Worm (Caenorhabditis elegans): ENCODE data around the gene F38B2.6.

F38B2.6 gene

ce11 chrX:11323225-11323624 is 42.2 kb upstream of the F38B2.6 start:
- TF ChIP-seq ztf-4 (tag; optimal IDR thresholded peaks at IDR 0.05) (no peak), fos-1 (tag; optimal IDR thresholded peaks at IDR 0.05) (peak; percentile 17)

- peak; percentile 43 for TF ChIP-seq fos-1 (tag; optimal IDR thresholded peaks at IDR 0.05)
- TF ChIP-seq egl-27 (tag; optimal IDR thresholded peaks at IDR 0.05), result no peak
Observed at ce11 chrX:11317939-11318338, 36.9 kb upstream of the F38B2.6 start, which contains the start of gene hizr-1. TSS of gene hizr-1 (plus strand) at chrX:11318278.

- TF ChIP-seq peb-1 (tag; optimal IDR thresholded peaks at IDR 0.05) (no peak), snpc-4 (tag; optimal IDR thresholded peaks at IDR 0.05) (no peak), zag-1 (tag; optimal IDR thresholded peaks at IDR 0.05) (no peak), lsy-2 (tag; optimal IDR thresholded peaks at IDR 0.05) (no peak), nhr-10 (tag; optimal IDR thresholded peaks at IDR 0.05) (no peak), mab-5 (tag; optimal IDR thresholded peaks at IDR 0.05) (no peak), ztf-1 (GFP tag; conservative IDR thresholded peaks at IDR 0.05) (no peak), elt-1 (tag; optimal IDR thresholded peaks at IDR 0.05) (no peak), crh-2 (tag; optimal IDR thresholded peaks at IDR 0.05) (no peak), nhr-21 (tag; optimal IDR thresholded peaks at IDR 0.05) (no peak), egl-27 (tag; optimal IDR thresholded peaks at IDR 0.05) (no peak), mbf-1 (tag; optimal IDR thresholded peaks at IDR 0.05) (no peak), sma-9 (GFP tag; optimal IDR thresholded peaks at IDR 0.05) (no peak), sma-9 (tag; optimal IDR thresholded peaks at IDR 0.05) (no peak), R02D3.7 (tag; optimal IDR thresholded peaks at IDR 0.05) (no peak), dmd-4 (tag; optimal IDR thresholded peaks at IDR 0.05) (no peak), ztf-11 (tag; optimal IDR thresholded peaks at IDR 0.05) (no peak), fos-1 (tag; optimal IDR thresholded peaks at IDR 0.05) (no peak), F13H6.1 (tag; optimal IDR thresholded peaks at IDR 0.05) (no peak)
Observed at ce11 chrX:11316750-11317149, 35.7 kb upstream of the F38B2.6 start, which contains the start of gene nlp-57. TSS of gene nlp-57 (plus strand) at chrX:11317050.

ce11 chrX:11315392-11315791 is 34.3 kb upstream of the F38B2.6 start, which contains the start of gene F08G12.11:
TSS of gene F08G12.11 (minus strand) at chrX:11315572.
- TF ChIP-seq skn-1 (tag; optimal IDR thresholded peaks at IDR 0.05) (no peak), unc-39 (tag; optimal IDR thresholded peaks at IDR 0.05) (no peak), aly-2 (tag; optimal IDR thresholded peaks at IDR 0.05) (no peak), mbf-1 (tag; optimal IDR thresholded peaks at IDR 0.05) (no peak), ZK546.5 (tag; optimal IDR thresholded peaks at IDR 0.05) (no peak), Y55F3AM.14 (GFP tag; optimal IDR thresholded peaks at IDR 0.05) (no peak), nhr-12 (tag; optimal IDR thresholded peaks at IDR 0.05) (no peak), crh-2 (tag; optimal IDR thresholded peaks at IDR 0.05) (no peak), unc-62 (GFP tag; optimal IDR thresholded peaks at IDR 0.05) (no peak), nhr-77 (tag; optimal IDR thresholded peaks at IDR 0.05) (no peak), unc-55 (GFP tag; optimal IDR thresholded peaks at IDR 0.05) (no peak), snpc-4 (tag; optimal IDR thresholded peaks at IDR 0.05) (no peak), nhr-21 (tag; optimal IDR thresholded peaks at IDR 0.05) (no peak), ztf-4 (tag; optimal IDR thresholded peaks at IDR 0.05) (no peak), sma-3 (GFP tag; optimal IDR thresholded peaks at IDR 0.05) (no peak), sem-4 (tag; optimal IDR thresholded peaks at IDR 0.05) (no peak), ceh-16 (tag; optimal IDR thresholded peaks at IDR 0.05) (no peak)

ce11 chrX:11310285-11310838 is 29.3 kb upstream of the F38B2.6 start, which contains the start of gene F08G12.5:
TSS of gene F08G12.5 (minus strand) at chrX:11310285.
- TF ChIP-seq nhr-25 (tag; optimal IDR thresholded peaks at IDR 0.05) (no peak), zag-1 (tag; optimal IDR thresholded peaks at IDR 0.05) (no peak), sma-9 (GFP tag; optimal IDR thresholded peaks at IDR 0.05) (peak; percentile 4), sma-9 (tag; optimal IDR thresholded peaks at IDR 0.05) (no peak), C34F6.9 (tag; optimal IDR thresholded peaks at IDR 0.05) (peak; percentile 10), unc-39 (tag; optimal IDR thresholded peaks at IDR 0.05) (no peak), lsy-2 (tag; optimal IDR thresholded peaks at IDR 0.05) (no peak)

ce11 chrX:11307056-11307455 is 26.0 kb upstream of the F38B2.6 start, which contains the start of gene vhl-1:
TSS of gene vhl-1 (plus strand) at chrX:11307356.
- TF ChIP-seq gmeb-1 (tag; optimal IDR thresholded peaks at IDR 0.05) (no peak), lin-39 (tag; optimal IDR thresholded peaks at IDR 0.05) (no peak), mbf-1 (tag; optimal IDR thresholded peaks at IDR 0.05) (no peak), unc-62 (GFP tag; optimal IDR thresholded peaks at IDR 0.05) (no peak), lin-11 (tag; optimal IDR thresholded peaks at IDR 0.05) (no peak), nhr-129 (tag; optimal IDR thresholded peaks at IDR 0.05) (no peak), nhr-21 (tag; optimal IDR thresholded peaks at IDR 0.05) (no peak), blmp-1 (tag; optimal IDR thresholded peaks at IDR 0.05; ENCODE audit: insufficient read depth) (no peak), nhr-237 (tag; optimal IDR thresholded peaks at IDR 0.05) (no peak), ceh-16 (tag; optimal IDR thresholded peaks at IDR 0.05) (no peak), peb-1 (tag; optimal IDR thresholded peaks at IDR 0.05) (no peak)

Data from whole organism, L2 larva.